Worm (Caenorhabditis elegans): ENCODE data around the gene ZC513.2.
"Not testable (repeated sequence)": the region's sequence is repeated elsewhere in the genome, so short reads cannot be mapped to it uniquely, and the experiment has no call there.

DNA sequence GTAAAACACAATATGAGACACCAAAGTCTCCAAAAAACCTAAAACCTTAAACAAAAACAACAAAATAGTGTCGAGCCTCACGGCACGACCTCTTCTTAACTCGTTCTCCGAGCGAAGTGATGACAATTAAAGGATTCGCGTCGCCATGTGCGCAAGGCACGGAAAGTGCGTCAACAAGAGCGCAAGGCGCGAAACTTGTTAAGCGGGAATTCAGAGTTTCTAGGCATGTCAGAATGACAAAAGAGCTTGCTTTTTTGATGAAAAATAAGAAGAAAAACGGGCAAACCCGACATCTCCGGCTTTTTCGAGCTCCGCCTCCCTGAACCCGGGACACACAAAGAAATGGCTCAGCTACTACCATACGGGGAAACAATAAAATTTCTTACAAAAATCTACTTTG, 3.5 kb downstream of the ZC513.2 start:
- TF ChIP-seq jun-1 (tag; optimal IDR thresholded peaks at IDR 0.05); zag-1 (tag; optimal IDR thresholded peaks at IDR 0.05); lin-15B (tag; optimal IDR thresholded peaks at IDR 0.05); duxl-1 (tag; optimal IDR thresholded peaks at IDR 0.05; ENCODE audit: poor library complexity); nhr-11 (tag; optimal IDR thresholded peaks at IDR 0.05); Y5F2A.4 (GFP tag; optimal IDR thresholded peaks at IDR 0.05); daf-12 (tag; optimal IDR thresholded peaks at IDR 0.05); pqm-1 (tag; optimal IDR thresholded peaks at IDR 0.05); php-3 (GFP tag; IDR thresholded peaks at IDR 0.05); skn-1 (tag; optimal IDR thresholded peaks at IDR 0.05); R02D3.7 (tag; optimal IDR thresholded peaks at IDR 0.05); F26F4.8 (GFP tag; conservative IDR thresholded peaks at IDR 0.05): not testable (repeated sequence)

All from whole organism, L4 larva.